Fruit fly (Drosophila melanogaster) whole organism, wandering third instar larva: ENCODE measurements around the gene CG10730.

Source experiments
- CG32264 ChIP-seq: fragments of 200-800 bp; sonication (Bioruptor generic); optimal IDR thresholded peaks from 2 replicates; lab custom pipeline; 2016; ENCODE audit warnings: missing biosample characterization, missing genetic modification characterization
- Myc ChIP-seq: fragments of >200 bp; optimal IDR thresholded peaks from 2 replicates; lab custom pipeline; 2017
- Sp1 ChIP-seq: fragments of 200-800 bp; sonication (Bioruptor generic); optimal IDR thresholded peaks from 3 replicates; lab custom pipeline; 2019; ENCODE audit warnings: missing biosample characterization, mild to moderate bottlenecking, missing genetic modification characterization, moderate library complexity
- Vsx2 ChIP-seq: fragments of 200-300, 225-300 bp; sonication (Bioruptor generic); optimal IDR thresholded peaks from 2 replicates; lab custom pipeline; 2018; ENCODE audit warnings: missing biosample characterization, missing genetic modification characterization; ENCODE audit not compliant: partially characterized antibody
- br ChIP-seq: fragments of 200-800 bp; sonication (Bioruptor generic); optimal IDR thresholded peaks from 2 replicates; lab custom pipeline; 2016; ENCODE audit warnings: missing biosample characterization, missing genetic modification characterization
- usp ChIP-seq: fragments of >200 bp; optimal IDR thresholded peaks from 2 replicates; lab custom pipeline; 2017; ENCODE audit warnings: missing biosample characterization, missing genetic modification characterization

DNA sequence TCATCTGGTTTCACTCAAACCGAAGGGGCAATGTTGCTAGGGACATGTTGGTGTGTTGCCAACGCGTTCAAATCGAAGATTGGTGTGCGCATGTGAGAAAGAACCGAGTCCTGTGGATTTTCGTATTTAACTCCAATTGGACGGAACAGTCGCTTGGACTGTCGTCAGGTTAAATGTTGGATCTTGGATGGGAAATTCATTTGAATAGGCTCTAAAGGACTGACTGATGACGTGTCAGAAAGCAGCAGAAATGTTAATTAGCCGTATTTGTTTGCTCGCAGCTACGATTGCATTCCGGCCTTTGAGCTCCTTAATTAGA is 49.2 kb upstream of the CG10730 start:
- TF ChIP-seq Vsx2 (GFP tag; lab: Kevin White, UChicago) = no peak
- TF ChIP-seq usp (GFP tag; lab: Kevin White, UChicago) = no peak
- no peak for TF ChIP-seq Sp1 (GFP tag; lab: Kevin White, UChicago)
- no peak for TF ChIP-seq br (GFP tag; lab: Kevin White, UChicago)
- TF ChIP-seq Myc (lab: Kevin White, UChicago) = no peak
- TF ChIP-seq CG32264 (GFP tag; lab: Kevin White, UChicago) = no peak
